Fruit fly (Drosophila melanogaster): ENCODE results near the gene GMF.

The GMF gene

dm6 chr2L:16310648-16311047, 7.9 kb upstream of the GMF start, which contains the start of the genes cni and fzy (continued):
- no peak for TF ChIP-seq CG10565 (GFP tag; optimal IDR thresholded peaks at IDR 0.05)
- no peak for TF ChIP-seq Atf6 (GFP tag; IDR thresholded peaks at IDR 0.05)
- TF ChIP-seq wdn (GFP tag; IDR thresholded peaks at IDR 0.05), result no peak
- peak; percentile 93 for TF ChIP-seq E2f2 (GFP tag; IDR thresholded peaks at IDR 0.05)
- peak; percentile 11 for TF ChIP-seq CG10209 (GFP tag; optimal IDR thresholded peaks at IDR 0.05)
- no peak for TF ChIP-seq fd102C (GFP tag; optimal IDR thresholded peaks at IDR 0.05)
- peak; percentile 97 for TF ChIP-seq CG7928 (GFP tag; optimal IDR thresholded peaks at IDR 0.05)
- TF ChIP-seq ERR (GFP tag; optimal IDR thresholded peaks at IDR 0.05), result no peak
- no peak for TF ChIP-seq CG7786 (GFP tag; optimal IDR thresholded peaks at IDR 0.05)
- TF ChIP-seq Side (GFP tag; optimal IDR thresholded peaks at IDR 0.05), result no peak
- TF ChIP-seq CG6854 (GFP tag; optimal IDR thresholded peaks at IDR 0.05), result no peak
- TF ChIP-seq CG30020 (tag; optimal IDR thresholded peaks at IDR 0.05), result peak; percentile 58
- no peak for TF ChIP-seq CG10543 (GFP tag; optimal IDR thresholded peaks at IDR 0.05)
- no peak for TF ChIP-seq B-H2 (GFP tag; optimal IDR thresholded peaks at IDR 0.05)
- no peak for TF ChIP-seq GATAe (GFP tag; conservative IDR thresholded peaks at IDR 0.05)
- no peak for TF ChIP-seq CG2889 (GFP tag; IDR thresholded peaks at IDR 0.05)
- peak; percentile 70 for TF ChIP-seq CG4617 (GFP tag; optimal IDR thresholded peaks at IDR 0.05; ENCODE audit: borderline replicate concordance)
- peak; percentile 68 for TF ChIP-seq CG17186 (GFP tag; optimal IDR thresholded peaks at IDR 0.05)
- TF ChIP-seq maf-S (GFP tag; optimal IDR thresholded peaks at IDR 0.05), result no peak
- TF ChIP-seq CG8089 (GFP tag; optimal IDR thresholded peaks at IDR 0.05), result no peak
- no peak for TF ChIP-seq CG7556 (GFP tag; optimal IDR thresholded peaks at IDR 0.05)
- TF ChIP-seq kay (GFP tag; optimal IDR thresholded peaks at IDR 0.05), result no peak
- no peak for TF ChIP-seq CG2129 (GFP tag; IDR thresholded peaks at IDR 0.05; ENCODE audit: partially characterized antibody)
- peak; percentile 8 for TF ChIP-seq CG13424 (tag; optimal IDR thresholded peaks at IDR 0.05)
- no peak for TF ChIP-seq Mrtf (GFP tag; IDR thresholded peaks at IDR 0.05)
- TF ChIP-seq Eip74EF (GFP tag; optimal IDR thresholded peaks at IDR 0.05), result no peak
- TF ChIP-seq CG1647 (GFP tag; optimal IDR thresholded peaks at IDR 0.05), result no peak
- TF ChIP-seq ash1 (GFP tag; optimal IDR thresholded peaks at IDR 0.05), result no peak
- no peak for TF ChIP-seq ken (GFP tag; IDR thresholded peaks at IDR 0.05)
- TF ChIP-seq hb (GFP tag; IDR thresholded peaks at IDR 0.05; ENCODE audit: partially characterized antibody), result no peak
- no peak for TF ChIP-seq dati (GFP tag; IDR thresholded peaks at IDR 0.05)
- TF ChIP-seq CG11723 (GFP tag; optimal IDR thresholded peaks at IDR 0.05), result no peak
- TF ChIP-seq br (optimal IDR thresholded peaks at IDR 0.05), result no peak
- no peak for TF ChIP-seq sens-2 (GFP tag; IDR thresholded peaks at IDR 0.05)
- TF ChIP-seq bbx (GFP tag; IDR thresholded peaks at IDR 0.05; ENCODE audit: partially characterized antibody), result 0 out of 2 replicates have a peak, but pooled peaks have one; percentile 10
- 0 out of 2 replicates have a peak, but pooled peaks have one; percentile 15 for TF ChIP-seq CG32532 (GFP tag; IDR thresholded peaks at IDR 0.05)
- no peak for TF ChIP-seq odd (GFP tag; optimal IDR thresholded peaks at IDR 0.05)
- peak; percentile 68 for TF ChIP-seq hkb (optimal IDR thresholded peaks at IDR 0.05)
- no peak for TF ChIP-seq hkb (GFP tag; IDR thresholded peaks at IDR 0.05)
- TF ChIP-seq sisA (GFP tag; IDR thresholded peaks at IDR 0.05), result peak; percentile 39; the same call in 1 of the 2 replicates
- peak; percentile 12 for TF ChIP-seq az2 (GFP tag; optimal IDR thresholded peaks at IDR 0.05)
- no peak for TF ChIP-seq CG10274 (GFP tag; optimal IDR thresholded peaks at IDR 0.05)
- TF ChIP-seq nom (GFP tag; optimal IDR thresholded peaks at IDR 0.05), result no peak
- TF ChIP-seq CG1832 (GFP tag; optimal IDR thresholded peaks at IDR 0.05), result no peak
- TF ChIP-seq Hr51 (GFP tag; optimal IDR thresholded peaks at IDR 0.05), result no peak
- no peak for TF ChIP-seq CG9437 (GFP tag; optimal IDR thresholded peaks at IDR 0.05)
- TF ChIP-seq HHEX (GFP tag; optimal IDR thresholded peaks at IDR 0.05), result no peak
- no peak for TF ChIP-seq CG32767 (GFP tag; IDR thresholded peaks at IDR 0.05)
- no peak for TF ChIP-seq Deaf1 (tag; optimal IDR thresholded peaks at IDR 0.05)
- peak; percentile 98 for TF ChIP-seq CG9797 (GFP tag; optimal IDR thresholded peaks at IDR 0.05)
- TF ChIP-seq tap (tag; optimal IDR thresholded peaks at IDR 0.05), result no peak

Data from whole organism, embryonic.